Fruit fly (Drosophila melanogaster) whole organism, wandering third instar larva: ENCODE data around the gene r.

Experiments
- Abd-B ChIP-seq: fragments of >200 bp; optimal IDR thresholded peaks from 2 replicates; lab custom pipeline; 2017; ENCODE audit warnings: missing biosample characterization, missing genetic modification characterization
- CG32264 ChIP-seq: fragments of 200-800 bp; sonication (Bioruptor generic); optimal IDR thresholded peaks from 2 replicates; lab custom pipeline; 2016; ENCODE audit warnings: missing biosample characterization, missing genetic modification characterization
- CG9705 ChIP-seq: fragments of 200-800 bp; sonication (Bioruptor generic); optimal IDR thresholded peaks from 2 replicates; lab custom pipeline; 2018; ENCODE audit warnings: missing biosample characterization, mild to moderate bottlenecking, missing genetic modification characterization
- CrebA ChIP-seq: fragments of 200-800 bp; sonication (Bioruptor generic); optimal IDR thresholded peaks from 2 replicates; lab custom pipeline; 2016; ENCODE audit warnings: missing biosample characterization, mild to moderate bottlenecking, missing genetic modification characterization, borderline replicate concordance
- Dfd ChIP-seq: fragments of >200 bp; optimal IDR thresholded peaks from 2 replicates; lab custom pipeline; 2017; ENCODE audit warnings: missing biosample characterization, missing genetic modification characterization
- GATAd ChIP-seq: sonication (Bioruptor generic); optimal IDR thresholded peaks from 2 replicates; lab custom pipeline; 2016; ENCODE audit warnings: missing biosample characterization, missing genetic modification characterization
- HLH106 ChIP-seq: fragments of 200-800 bp; optimal IDR thresholded peaks from 3 replicates; lab custom pipeline; 2019; ENCODE audit warnings: missing biosample characterization, mild to moderate bottlenecking, missing genetic modification characterization, moderate library complexity
- Hnf4 ChIP-seq: fragments of 200-800 bp; sonication (Bioruptor generic); optimal IDR thresholded peaks from 2 replicates; lab custom pipeline; 2016; ENCODE audit warnings: missing biosample characterization, mild to moderate bottlenecking, missing genetic modification characterization
- Hr83 ChIP-seq: fragments of 200-300 bp; sonication (Bioruptor generic); optimal IDR thresholded peaks from 2 replicates; lab custom pipeline; 2016; ENCODE audit warnings: missing biosample characterization, mild to moderate bottlenecking, missing genetic modification characterization, moderate library complexity; ENCODE audit not compliant: poor library complexity, severe bottlenecking
- Jra ChIP-seq: sonication (Bioruptor generic); optimal IDR thresholded peaks from 2 replicates; lab custom pipeline; 2016; ENCODE audit warnings: missing biosample characterization, missing genetic modification characterization
- Mio ChIP-seq: sonication (Bioruptor generic); optimal IDR thresholded peaks from 2 replicates; lab custom pipeline; 2016; ENCODE audit warnings: missing biosample characterization, missing genetic modification characterization
- N ChIP-seq: fragments of >200 bp; optimal IDR thresholded peaks from 2 replicates; lab custom pipeline; 2018; ENCODE audit warnings: missing biosample characterization, missing external identifiers, missing genetic modification characterization
- Rel ChIP-seq, 2 experiments: fragments of 200-800 bp; sonication (Bioruptor generic) in 1 of 2; optimal IDR thresholded peaks; 2 replicates in 1 of 2; 3 replicates in 1 of 2; lab custom pipeline; 2016 to 2019; ENCODE audit warnings: mild to moderate bottlenecking in 2 of 2, missing biosample characterization in 2 of 2, missing genetic modification characterization in 2 of 2, moderate library complexity in 1 of 2
- Sp1 ChIP-seq: fragments of 200-800 bp; sonication (Bioruptor generic); optimal IDR thresholded peaks from 3 replicates; lab custom pipeline; 2019; ENCODE audit warnings: missing biosample characterization, mild to moderate bottlenecking, missing genetic modification characterization, moderate library complexity
- Vsx2 ChIP-seq: fragments of 200-300, 225-300 bp; sonication (Bioruptor generic); optimal IDR thresholded peaks from 2 replicates; lab custom pipeline; 2018; ENCODE audit warnings: missing biosample characterization, missing genetic modification characterization; ENCODE audit not compliant: partially characterized antibody
- br ChIP-seq: fragments of 200-800 bp; sonication (Bioruptor generic); optimal IDR thresholded peaks from 2 replicates; lab custom pipeline; 2016; ENCODE audit warnings: missing biosample characterization, missing genetic modification characterization
- dl ChIP-seq, 2 experiments: fragments of 175-275, 200-275 bp in 1 of 2; fragments of 200-275 bp in 1 of 2; sonication (Bioruptor generic); optimal IDR thresholded peaks; lab custom pipeline; 2018; ENCODE audit warnings: mild to moderate bottlenecking in 2 of 2, missing biosample characterization in 2 of 2, missing genetic modification characterization in 2 of 2, moderate library complexity in 2 of 2; ENCODE audit not compliant: partially characterized antibody in 2 of 2, insufficient read depth in 1 of 2
- dmrt93B ChIP-seq: fragments of 200-800 bp; sonication (Bioruptor generic); optimal IDR thresholded peaks from 2 replicates; lab custom pipeline; 2018; ENCODE audit warnings: missing biosample characterization, mild to moderate bottlenecking, missing genetic modification characterization
- ey ChIP-seq: fragments of 200-800 bp; sonication (Bioruptor generic); optimal IDR thresholded peaks from 2 replicates; lab custom pipeline; 2016; ENCODE audit warnings: missing biosample characterization, missing genetic modification characterization
- foxo ChIP-seq, 2 experiments: fragments of 200-800 bp; sonication (Bioruptor generic); optimal IDR thresholded peaks; 2 replicates in 1 of 2; 3 replicates in 1 of 2; lab custom pipeline; 2016 to 2017; ENCODE audit warnings: missing biosample characterization in 2 of 2, missing genetic modification characterization in 2 of 2
- fru ChIP-seq: fragments of 200-800 bp; sonication (Bioruptor generic); optimal IDR thresholded peaks from 3 replicates; lab custom pipeline; 2016; ENCODE audit warnings: missing biosample characterization, mild to moderate bottlenecking, missing genetic modification characterization
- h ChIP-seq: fragments of 200-800 bp; sonication (Bioruptor generic); optimal IDR thresholded peaks from 3 replicates; lab custom pipeline; 2016; ENCODE audit warnings: missing biosample characterization, mild to moderate bottlenecking, missing genetic modification characterization
- jim ChIP-seq: fragments of 175-275, 200-325 bp; sonication (Bioruptor generic); optimal IDR thresholded peaks from 2 replicates; lab custom pipeline; 2016; ENCODE audit warnings: missing biosample characterization, mild to moderate bottlenecking, missing genetic modification characterization
- lola ChIP-seq: fragments of >200 bp; optimal IDR thresholded peaks from 2 replicates; lab custom pipeline; 2017; ENCODE audit warnings: missing biosample characterization, missing genetic modification characterization
- pan ChIP-seq: fragments of >200 bp; optimal IDR thresholded peaks from 2 replicates; lab custom pipeline; 2017
- psq ChIP-seq: fragments of 200-800 bp; sonication (Bioruptor generic); optimal IDR thresholded peaks from 3 replicates; lab custom pipeline; 2017; ENCODE audit warnings: missing biosample characterization, mild to moderate bottlenecking, missing genetic modification characterization, moderate library complexity
- rgr ChIP-seq: fragments of 200-800 bp; sonication (Bioruptor generic); optimal IDR thresholded peaks from 3 replicates; lab custom pipeline; 2016; ENCODE audit warnings: missing biosample characterization, mild to moderate bottlenecking, missing genetic modification characterization
- sage ChIP-seq: fragments of 200-800 bp; sonication (Bioruptor generic); optimal IDR thresholded peaks from 2 replicates; lab custom pipeline; 2016; ENCODE audit warnings: missing biosample characterization, mild to moderate bottlenecking, missing genetic modification characterization
- sv ChIP-seq: fragments of 200-800 bp; sonication (Bioruptor generic); optimal IDR thresholded peaks from 3 replicates; lab custom pipeline; 2016; ENCODE audit warnings: missing biosample characterization, missing genetic modification characterization
- tai ChIP-seq: sonication (Bioruptor generic); optimal IDR thresholded peaks from 2 replicates; lab custom pipeline; 2016; ENCODE audit warnings: missing biosample characterization, missing genetic modification characterization
- usp ChIP-seq: fragments of >200 bp; optimal IDR thresholded peaks from 2 replicates; lab custom pipeline; 2017; ENCODE audit warnings: missing biosample characterization, missing genetic modification characterization
- woc ChIP-seq: sonication (Bioruptor generic); optimal IDR thresholded peaks from 2 replicates; lab custom pipeline; 2016; ENCODE audit warnings: missing biosample characterization, mild to moderate bottlenecking, missing genetic modification characterization

Gene r

dm6 chrX:16651625-16652024 lies 3.5 kb upstream of the r start:
- TF ChIP-seq usp (GFP tag; lab: Kevin White, UChicago) (no peak), sv (GFP tag; lab: Kevin White, UChicago) (no peak), Abd-B (GFP tag; lab: Kevin White, UChicago) (no peak), fru (GFP tag; lab: Kevin White, UChicago) (no peak), Hr83 (no peak), sage (no peak), HLH106 (no peak), N (GFP tag; lab: Kevin White, UChicago) (no peak), Mio (no peak)

dm6 chrX:16655724-16656235 lies 621 bp downstream of the r start:
- TF ChIP-seq rgr (GFP tag; lab: Kevin White, UChicago) (peak; percentile 15), psq (peak; percentile 8), sage (no peak), Sp1 (GFP tag; lab: Kevin White, UChicago) (peak; percentile 14), Rel (GFP tag; optimal IDR thresholded peaks at IDR 0.05; lab: Kevin White, UChicago) (no peak), Rel (tag; optimal IDR thresholded peaks at IDR 0.05; lab: Kevin White, UChicago) (peak; percentile 48)
- TF ChIP-seq, all 38 proteins: peak for 4

dm6 chrX:16660632-16661031 lies 5.5 kb downstream of the r start:
- no peak for TF ChIP-seq Abd-B (GFP tag; lab: Kevin White, UChicago)
- TF ChIP-seq psq, result no peak
- no peak for TF ChIP-seq CrebA (GFP tag; lab: Kevin White, UChicago)
- TF ChIP-seq usp (GFP tag; lab: Kevin White, UChicago), result no peak
- TF ChIP-seq dmrt93B (GFP tag; lab: Kevin White, UChicago), result no peak
- TF ChIP-seq N (GFP tag; lab: Kevin White, UChicago), result no peak
- no peak for TF ChIP-seq GATAd
- no peak for TF ChIP-seq HLH106
- no peak for TF ChIP-seq Rel (GFP tag; optimal IDR thresholded peaks at IDR 0.05; lab: Kevin White, UChicago)
- TF ChIP-seq Rel (tag; optimal IDR thresholded peaks at IDR 0.05; lab: Kevin White, UChicago), result no peak
- no peak for TF ChIP-seq Hnf4
- no peak for TF ChIP-seq lola
- TF ChIP-seq dl (GFP tag; optimal IDR thresholded peaks at IDR 0.05; lab: Kevin White, UChicago; ENCODE audit: insufficient read depth in 1 of 2, partially characterized antibody in 2 of 2), result no peak
- no peak for TF ChIP-seq CG32264 (GFP tag; lab: Kevin White, UChicago)
- TF ChIP-seq tai (GFP tag; lab: Kevin White, UChicago), result no peak
- no peak for TF ChIP-seq ey (GFP tag; lab: Kevin White, UChicago)
- no peak for TF ChIP-seq Vsx2 (GFP tag; lab: Kevin White, UChicago)
- no peak for TF ChIP-seq Jra
- no peak for TF ChIP-seq foxo (GFP tag; optimal IDR thresholded peaks at IDR 0.05; lab: Kevin White, UChicago)
- TF ChIP-seq Dfd (GFP tag; lab: Kevin White, UChicago), result no peak
- no peak for TF ChIP-seq br (GFP tag; lab: Kevin White, UChicago)
- TF ChIP-seq, all 38 proteins: peak for 0

dm6 chrX:16664405-16665064 lies 9.4 kb downstream of the r start, which contains the start of gene CG15865:
TSS of gene CG15865 (minus strand) at chrX:16664455.
- no peak for TF ChIP-seq Abd-B (GFP tag; lab: Kevin White, UChicago)
- no peak for TF ChIP-seq Hr83
- no peak for TF ChIP-seq pan (lab: Kevin White, UChicago)
- TF ChIP-seq rgr (GFP tag; lab: Kevin White, UChicago), result no peak
- no peak for TF ChIP-seq br (GFP tag; lab: Kevin White, UChicago)
- TF ChIP-seq HLH106, result no peak
- no peak for TF ChIP-seq CG9705 (GFP tag; lab: Kevin White, UChicago)
- no peak for TF ChIP-seq Dfd (GFP tag; lab: Kevin White, UChicago)
- no peak for TF ChIP-seq woc (GFP tag; lab: Kevin White, UChicago)
- TF ChIP-seq h (GFP tag; lab: Kevin White, UChicago), result no peak
- no peak for TF ChIP-seq dl (GFP tag; optimal IDR thresholded peaks at IDR 0.05; lab: Kevin White, UChicago; ENCODE audit: insufficient read depth in 1 of 2, partially characterized antibody in 2 of 2)
- no peak for TF ChIP-seq GATAd
- TF ChIP-seq jim (GFP tag; lab: Kevin White, UChicago), result no peak
- no peak for TF ChIP-seq Jra
- TF ChIP-seq Mio, result no peak
- TF ChIP-seq Rel (GFP tag; optimal IDR thresholded peaks at IDR 0.05; lab: Kevin White, UChicago), result no peak
- TF ChIP-seq Rel (tag; optimal IDR thresholded peaks at IDR 0.05; lab: Kevin White, UChicago), result no peak
- TF ChIP-seq dmrt93B (GFP tag; lab: Kevin White, UChicago), result no peak
